Worm (Caenorhabditis elegans) whole organism, L1 larva: Measurements from ENCODE around the gene C18H7.7.

Source experiments
- ama-1 ChIP-seq: fragments of 150-350 bp; optimal IDR thresholded peaks from 2 replicates; lab custom pipeline; 2014
- elt-3 ChIP-seq, 6 experiments: fragments of 150-350 bp in 1 of 6; sonication (generic microtip); optimal IDR thresholded peaks; 2 replicates each; lab custom pipeline; 2017 to 2018; ENCODE audit warnings: missing biosample characterization in 6 of 6, missing genetic modification characterization in 6 of 6, inconsistent platforms in 1 of 6
- grh-1 ChIP-seq: fragments of 200-800 bp; sonication (Bioruptor generic); IDR thresholded peaks from 2 replicates; pipeline ENCODE4 v1.3.6; 2022; ENCODE audit warnings: missing genetic modification reagents, missing genetic modification characterization, missing compliant biosample characterization
- nhr-77 ChIP-seq: fragments of 150-350 bp; optimal IDR thresholded peaks from 2 replicates; lab custom pipeline; 2014; ENCODE audit warnings: missing biosample characterization, missing genetic modification characterization
- unc-130 ChIP-seq: fragments of 150-350 bp; optimal IDR thresholded peaks from 2 replicates; lab custom pipeline; 2017; ENCODE audit warnings: missing biosample characterization, missing genetic modification characterization, inconsistent platforms

ce11 chrIV:572487-572886 is 23.7 kb downstream of the C18H7.7 start, which contains the start of gene gex-2:
- no peak for TF ChIP-seq ama-1 (lab: Kevin White, UChicago)
- TF ChIP-seq unc-130 = no peak
- no peak for TF ChIP-seq elt-3 (tag; optimal IDR thresholded peaks at IDR 0.05; lab: Kevin White, UChicago)
- no peak for TF ChIP-seq grh-1 (GFP tag; lab: Robert Waterston, UW)
- TF ChIP-seq nhr-77 (tag; lab: Kevin White, UChicago) = no peak
